Worm (Caenorhabditis elegans) whole organism, late embryonic: ENCODE results near the gene Y57G11C.20.
"Not testable (repeated sequence)": the region's sequence is repeated elsewhere in the genome, so short reads cannot be mapped to it uniquely, and the experiment has no call there.

ENCODE experiments used
- C08G9.2 ChIP-seq: sonication (generic microtip); optimal IDR thresholded peaks from 2 replicates; lab custom pipeline; 2016; ENCODE audit warnings: mild to moderate bottlenecking, missing genetic modification characterization, moderate library complexity, missing compliant biosample characterization
- C38D4.7 ChIP-seq: fragments of 200-800 bp; sonication (Bioruptor generic); optimal IDR thresholded peaks from 2 replicates; lab custom pipeline; 2018; ENCODE audit warnings: mild to moderate bottlenecking, missing genetic modification characterization, moderate library complexity, missing compliant biosample characterization
- ahr-1 ChIP-seq: sonication (generic microtip); optimal IDR thresholded peaks from 2 replicates; lab custom pipeline; 2016; ENCODE audit warnings: missing genetic modification characterization, missing compliant biosample characterization
- ceh-14 ChIP-seq: sonication (generic microtip); optimal IDR thresholded peaks from 2 replicates; lab custom pipeline; 2016; ENCODE audit warnings: missing genotype, missing genetic modification characterization, missing compliant biosample characterization
- ceh-18 ChIP-seq: sonication (generic microtip); optimal IDR thresholded peaks from 2 replicates; lab custom pipeline; 2016; ENCODE audit warnings: missing genetic modification characterization, missing compliant biosample characterization
- ceh-19 ChIP-seq: fragments of 200-800 bp; sonication (Bioruptor generic); optimal IDR thresholded peaks from 2 replicates; lab custom pipeline; 2018; ENCODE audit warnings: mild to moderate bottlenecking, missing genetic modification characterization, missing compliant biosample characterization
- ceh-2 ChIP-seq: sonication (generic microtip); optimal IDR thresholded peaks from 2 replicates; lab custom pipeline; 2016; ENCODE audit warnings: missing genotype, missing genetic modification characterization, missing compliant biosample characterization
- ceh-31 ChIP-seq: sonication (generic microtip); optimal IDR thresholded peaks from 2 replicates; lab custom pipeline; 2016; ENCODE audit warnings: missing genetic modification characterization, missing compliant biosample characterization
- ceh-34 ChIP-seq: sonication (generic microtip); optimal IDR thresholded peaks from 2 replicates; lab custom pipeline; 2016; ENCODE audit warnings: mild to moderate bottlenecking, missing genetic modification characterization, missing compliant biosample characterization
- ceh-45 ChIP-seq: fragments of 200-800 bp; sonication (Bioruptor generic); IDR thresholded peaks from 2 replicates; pipeline ENCODE4 v1.3.6; 2022; ENCODE audit warnings: missing genetic modification reagents, missing genetic modification characterization, missing compliant biosample characterization
- ceh-48 ChIP-seq: sonication (generic microtip); optimal IDR thresholded peaks from 2 replicates; lab custom pipeline; 2016; ENCODE audit warnings: missing genetic modification characterization, inconsistent platforms, missing compliant biosample characterization
- ceh-6 ChIP-seq: fragments of 200-800 bp; sonication (Bioruptor generic); optimal IDR thresholded peaks from 2 replicates; lab custom pipeline; 2018; ENCODE audit warnings: mild to moderate bottlenecking, missing genetic modification characterization, missing compliant biosample characterization
- ceh-9 ChIP-seq: sonication (generic microtip); optimal IDR thresholded peaks from 2 replicates; lab custom pipeline; 2016; ENCODE audit warnings: mild to moderate bottlenecking, missing genetic modification characterization, inconsistent platforms, missing compliant biosample characterization
- che-1 ChIP-seq: sonication (generic microtip); optimal IDR thresholded peaks from 2 replicates; lab custom pipeline; 2016; ENCODE audit warnings: mild to moderate bottlenecking, missing genetic modification characterization, missing compliant biosample characterization
- dmd-4 ChIP-seq: sonication (generic microtip); optimal IDR thresholded peaks from 2 replicates; lab custom pipeline; 2016; ENCODE audit warnings: borderline replicate concordance, missing genetic modification characterization, missing compliant biosample characterization
- dve-1 ChIP-seq: sonication (generic microtip); optimal IDR thresholded peaks from 2 replicates; lab custom pipeline; 2017; ENCODE audit warnings: antibody characterized with exemption, mild to moderate bottlenecking, missing genetic modification characterization, missing compliant biosample characterization
- elt-4 ChIP-seq: sonication (generic microtip); optimal IDR thresholded peaks from 2 replicates; lab custom pipeline; 2016; ENCODE audit warnings: missing genetic modification characterization, missing compliant biosample characterization
- ets-4 ChIP-seq: sonication (generic microtip); optimal IDR thresholded peaks from 2 replicates; lab custom pipeline; 2016; ENCODE audit warnings: missing genetic modification characterization, missing compliant biosample characterization
- eyg-1 ChIP-seq: sonication (generic microtip); optimal IDR thresholded peaks from 2 replicates; lab custom pipeline; 2016; ENCODE audit warnings: missing genotype, missing genetic modification characterization, missing compliant biosample characterization
- fkh-10 ChIP-seq: fragments of 150-350 bp; optimal IDR thresholded peaks from 2 replicates; lab custom pipeline; 2014; ENCODE audit warnings: missing biosample characterization, missing genetic modification reagents, missing genetic modification characterization
- hlh-15 ChIP-seq: sonication (generic microtip); optimal IDR thresholded peaks from 2 replicates; lab custom pipeline; 2016; ENCODE audit warnings: missing genetic modification characterization, missing compliant biosample characterization
- hlh-30 ChIP-seq: sonication (generic microtip); optimal IDR thresholded peaks from 2 replicates; lab custom pipeline; 2017; ENCODE audit warnings: antibody characterized with exemption, missing genetic modification characterization, missing compliant biosample characterization; ENCODE audit not compliant: insufficient read depth
- lin-11 ChIP-seq: fragments of 200-800 bp; sonication (Bioruptor generic); optimal IDR thresholded peaks from 2 replicates; lab custom pipeline; 2018; ENCODE audit warnings: mild to moderate bottlenecking, missing genetic modification characterization, missing compliant biosample characterization
- nfya-1 ChIP-seq: sonication (generic microtip); optimal IDR thresholded peaks from 2 replicates; lab custom pipeline; 2017; ENCODE audit warnings: missing genetic modification characterization, mild to moderate bottlenecking, missing compliant biosample characterization, antibody characterized with exemption, moderate library complexity
- npax-4 ChIP-seq: sonication (generic microtip); optimal IDR thresholded peaks from 2 replicates; lab custom pipeline; 2016; ENCODE audit warnings: missing genetic modification characterization, missing compliant biosample characterization
- pag-3 ChIP-seq: sonication (generic microtip); optimal IDR thresholded peaks from 2 replicates; lab custom pipeline; 2016; ENCODE audit warnings: missing compliant biosample characterization, missing genetic modification characterization, borderline replicate concordance
- pha-2 ChIP-seq: sonication (generic microtip); optimal IDR thresholded peaks from 2 replicates; lab custom pipeline; 2017; ENCODE audit warnings: mild to moderate bottlenecking, missing genetic modification characterization, missing compliant biosample characterization
- pros-1 ChIP-seq: fragments of 150-350 bp; optimal IDR thresholded peaks from 2 replicates; lab custom pipeline; 2014; ENCODE audit warnings: missing biosample characterization, missing genetic modification reagents, missing genetic modification characterization
- ref-2 ChIP-seq: sonication (generic microtip); optimal IDR thresholded peaks from 2 replicates; lab custom pipeline; 2016; ENCODE audit warnings: missing genetic modification characterization, missing compliant biosample characterization
- rnt-1 ChIP-seq: sonication (generic microtip); optimal IDR thresholded peaks from 2 replicates; lab custom pipeline; 2016; ENCODE audit warnings: missing genetic modification characterization, missing compliant biosample characterization
- sox-2 ChIP-seq: fragments of 200-800 bp; sonication (Bioruptor generic); IDR thresholded peaks from 2 replicates; pipeline ENCODE4 v1.3.6; 2022; ENCODE audit warnings: missing genetic modification reagents, missing genetic modification characterization, missing compliant biosample characterization
- sox-4 ChIP-seq: sonication (generic microtip); optimal IDR thresholded peaks from 2 replicates; lab custom pipeline; 2017; ENCODE audit warnings: mild to moderate bottlenecking, missing genetic modification characterization, inconsistent platforms, missing compliant biosample characterization
- syd-9 ChIP-seq: sonication (generic microtip); optimal IDR thresholded peaks from 2 replicates; lab custom pipeline; 2016; ENCODE audit warnings: mild to moderate bottlenecking, missing genetic modification characterization, moderate library complexity, missing compliant biosample characterization
- tbx-2 ChIP-seq: sonication (generic microtip); optimal IDR thresholded peaks from 2 replicates; lab custom pipeline; 2016; ENCODE audit warnings: missing genetic modification characterization, missing compliant biosample characterization
- ttx-3 ChIP-seq: sonication (generic microtip); optimal IDR thresholded peaks from 2 replicates; lab custom pipeline; 2016; ENCODE audit warnings: missing genetic modification reagents, missing genetic modification characterization, missing compliant biosample characterization
- unc-42 ChIP-seq: sonication (generic microtip); optimal IDR thresholded peaks from 2 replicates; lab custom pipeline; 2016; ENCODE audit warnings: missing genotype, missing genetic modification characterization, missing compliant biosample characterization
- unc-55 ChIP-seq: sonication (generic microtip); optimal IDR thresholded peaks from 2 replicates; lab custom pipeline; 2017; ENCODE audit warnings: missing biosample characterization, missing genetic modification reagents, missing genetic modification characterization
- ztf-16 ChIP-seq: sonication (generic microtip); optimal IDR thresholded peaks from 2 replicates; lab custom pipeline; 2017; ENCODE audit warnings: missing genetic modification characterization, missing compliant biosample characterization

Gene Y57G11C.20

DNA sequence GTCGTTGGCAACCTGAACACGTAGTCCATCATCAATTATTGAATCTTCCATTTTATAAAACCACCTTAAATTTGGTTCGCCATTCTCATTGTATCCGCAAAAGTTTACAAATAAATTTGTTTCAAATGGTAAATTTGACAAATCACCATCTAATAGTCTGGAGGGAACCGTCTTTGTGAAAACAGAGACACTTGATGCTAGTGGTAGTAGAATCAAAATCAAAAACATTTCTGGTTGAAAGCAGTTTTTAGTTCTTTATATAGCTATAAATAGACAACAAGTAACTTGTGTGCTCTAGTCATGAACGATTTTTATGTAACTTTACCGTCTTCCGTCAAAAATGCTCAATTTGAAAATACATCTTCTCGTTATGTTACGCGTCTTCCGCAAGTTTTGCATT lies at the start of gene Y57G11C.20:
TSS of gene Y57G11C.20 (plus strand) at position 301 of the 400 bp plus-strand sequence.
- TF ChIP-seq npax-4; ceh-14 (tag; lab: Kevin White, UChicago); ceh-2: not testable (repeated sequence)
- TF ChIP-seq, all 69 proteins: peak for 0; not testable (repeated sequence) for 69

DNA sequence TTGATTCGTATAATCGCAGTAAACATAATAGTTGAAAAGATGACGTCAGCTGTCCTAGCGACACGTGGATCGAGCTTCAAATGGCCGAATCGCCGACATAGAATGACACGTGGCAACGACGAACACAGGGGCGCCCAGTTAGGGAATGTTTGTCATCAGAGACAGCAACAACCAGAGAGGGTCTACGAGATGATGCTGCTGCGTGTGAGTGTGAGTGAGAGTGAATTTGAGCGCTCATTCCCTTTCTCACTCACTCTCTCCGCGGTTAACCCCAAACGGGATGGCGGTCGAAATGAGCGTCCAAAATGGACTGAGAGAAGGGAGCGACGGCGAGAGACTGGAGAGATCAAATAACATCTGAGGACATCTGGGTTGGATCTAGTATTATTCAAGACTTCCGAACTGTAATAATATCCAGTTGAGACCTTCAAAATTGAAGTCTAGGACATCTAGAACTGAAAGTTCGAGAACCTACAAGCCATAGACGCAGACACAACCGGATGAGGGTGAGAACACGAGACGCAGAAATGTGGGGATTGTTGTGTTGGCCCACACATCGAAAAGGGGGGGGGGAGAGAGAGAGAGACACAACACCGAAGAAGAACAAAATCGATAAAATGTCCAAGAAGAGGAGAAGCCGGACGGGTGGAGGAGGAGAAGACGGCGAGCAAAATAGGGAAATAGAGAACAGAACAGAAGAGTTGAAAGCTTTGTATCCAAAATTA lies 49.1 kb upstream of the Y57G11C.20 start:
- TF ChIP-seq pha-2 (tag; lab: Kevin White, UChicago) (peak; percentile 27), fkh-10 (GFP tag; lab: Kevin White, UChicago) (peak; percentile 34), ceh-2 (no peak), sox-2 (GFP tag; lab: Robert Waterston, UW) (no peak), ttx-3 (no peak), ceh-48 (peak; percentile 94), lin-11 (tag; lab: Kevin White, UChicago) (no peak), ceh-34 (tag; lab: Kevin White, UChicago) (peak; percentile 74), C38D4.7 (GFP tag; lab: Kevin White, UChicago) (peak; percentile 1), ets-4 (tag; lab: Kevin White, UChicago) (peak; percentile 51), unc-42 (tag; lab: Kevin White, UChicago) (no peak), unc-55 (no peak), syd-9 (tag; lab: Kevin White, UChicago) (peak; percentile 13), ceh-14 (tag; lab: Kevin White, UChicago) (peak; percentile 7), ceh-9 (tag; lab: Kevin White, UChicago) (no peak), pag-3 (tag; lab: Kevin White, UChicago) (no peak), tbx-2 (tag; lab: Kevin White, UChicago) (peak; percentile 36), hlh-30 (tag; lab: Kevin White, UChicago) (peak; percentile 21), ahr-1 (tag; lab: Kevin White, UChicago) (no peak), npax-4 (no peak), nfya-1 (peak; percentile 75), elt-4 (no peak), che-1 (tag; lab: Kevin White, UChicago) (no peak), C08G9.2 (tag; lab: Kevin White, UChicago) (no peak), ceh-31 (peak; percentile 63), ceh-18 (tag; lab: Kevin White, UChicago) (peak; percentile 30), ceh-45 (GFP tag; lab: Robert Waterston, UW) (no peak), rnt-1 (tag; lab: Kevin White, UChicago) (peak; percentile 61), dmd-4 (tag; lab: Kevin White, UChicago) (no peak), ceh-19 (GFP tag; lab: Kevin White, UChicago) (peak; percentile 50), ref-2 (tag; lab: Kevin White, UChicago) (peak; percentile 59), eyg-1 (no peak), ceh-6 (GFP tag; lab: Kevin White, UChicago) (peak; percentile 27), sox-4 (tag; lab: Kevin White, UChicago) (no peak), ztf-16 (tag; lab: Kevin White, UChicago) (no peak), pros-1 (tag; lab: Kevin White, UChicago) (peak; percentile 2), hlh-15 (tag; lab: Kevin White, UChicago) (no peak), dve-1 (tag; lab: Kevin White, UChicago) (no peak)
